Worm (Caenorhabditis elegans) whole organism, L3 larva: ENCODE measurements around the gene Y69A2AR.16.

Experiments
- R02D3.7 ChIP-seq: fragments of 150-350 bp; optimal IDR thresholded peaks from 2 replicates; lab custom pipeline; 2014; ENCODE audit warnings: missing biosample characterization, missing genetic modification characterization
- ZK546.5 ChIP-seq: sonication (generic microtip); optimal IDR thresholded peaks from 2 replicates; lab custom pipeline; 2017; ENCODE audit warnings: missing biosample characterization, missing genetic modification characterization
- aly-2 ChIP-seq: fragments of 150-350 bp; optimal IDR thresholded peaks from 2 replicates; lab custom pipeline; 2014; ENCODE audit warnings: missing biosample characterization, missing genetic modification characterization
- ama-1 ChIP-seq: fragments of 150-350 bp; optimal IDR thresholded peaks from 2 replicates; lab custom pipeline; 2018
- ceh-28 ChIP-seq: fragments of 150-350 bp; optimal IDR thresholded peaks from 2 replicates; lab custom pipeline; 2014; ENCODE audit warnings: missing biosample characterization, missing genetic modification reagents, missing genetic modification characterization
- ceh-82 ChIP-seq: fragments of 150-350 bp; optimal IDR thresholded peaks from 2 replicates; lab custom pipeline; 2014; ENCODE audit warnings: missing biosample characterization, missing genetic modification characterization
- daf-12 ChIP-seq: fragments of 150-350 bp; optimal IDR thresholded peaks from 2 replicates; lab custom pipeline; 2014; ENCODE audit warnings: missing biosample characterization, missing genetic modification reagents, missing genetic modification characterization
- elt-1 ChIP-seq: fragments of 150-350 bp; optimal IDR thresholded peaks from 2 replicates; lab custom pipeline; 2014; ENCODE audit warnings: missing biosample characterization, missing genetic modification characterization
- elt-2 ChIP-seq: sonication (generic microtip); optimal IDR thresholded peaks from 2 replicates; lab custom pipeline; 2016; ENCODE audit warnings: missing genetic modification reagents, mild to moderate bottlenecking, missing genetic modification characterization, missing compliant biosample characterization
- elt-3 ChIP-seq, 3 experiments: fragments of 150-350 bp in 1 of 3; sonication (generic microtip) in 2 of 3; optimal IDR thresholded peaks; 2 replicates in 2 of 3; 4 replicates in 1 of 3; lab custom pipeline; 2014 to 2017; ENCODE audit warnings: missing biosample characterization in 3 of 3, missing genetic modification characterization in 3 of 3
- fkh-2 ChIP-seq: fragments of 150-350 bp; optimal IDR thresholded peaks from 2 replicates; lab custom pipeline; 2014; ENCODE audit warnings: missing biosample characterization, missing genetic modification reagents, missing genetic modification characterization
- fos-1 ChIP-seq: fragments of 150-350 bp; optimal IDR thresholded peaks from 2 replicates; lab custom pipeline; 2014; ENCODE audit warnings: missing biosample characterization, missing genetic modification characterization
- hmg-11 ChIP-seq: sonication (generic microtip); optimal IDR thresholded peaks from 2 replicates; lab custom pipeline; 2016; ENCODE audit warnings: missing genetic modification characterization, missing compliant biosample characterization
- jun-1 ChIP-seq: fragments of 150-350 bp; optimal IDR thresholded peaks from 2 replicates; lab custom pipeline; 2014; ENCODE audit warnings: missing biosample characterization, missing genetic modification reagents, missing genetic modification characterization
- lin-15B ChIP-seq: fragments of 150-350 bp; optimal IDR thresholded peaks from 2 replicates; lab custom pipeline; 2014; ENCODE audit warnings: missing biosample characterization, missing genetic modification characterization
- lin-39 ChIP-seq: fragments of 150-350 bp; optimal IDR thresholded peaks from 2 replicates; lab custom pipeline; 2018; ENCODE audit warnings: missing biosample characterization, missing genetic modification reagents, missing genetic modification characterization
- lsy-12 ChIP-seq: sonication (generic microtip); optimal IDR thresholded peaks from 2 replicates; lab custom pipeline; 2016; ENCODE audit warnings: mild to moderate bottlenecking, missing genetic modification characterization, missing compliant biosample characterization
- mdl-1 ChIP-seq: fragments of 150-350 bp; optimal IDR thresholded peaks from 2 replicates; lab custom pipeline; 2014; ENCODE audit warnings: missing biosample characterization, missing genetic modification characterization
- mml-1 ChIP-seq: fragments of 150-350 bp; sonication (generic microtip); optimal IDR thresholded peaks from 3 replicates; lab custom pipeline; 2014; ENCODE audit warnings: missing biosample characterization, missing genetic modification characterization
- nfya-1 ChIP-seq: sonication (generic microtip); optimal IDR thresholded peaks from 2 replicates; lab custom pipeline; 2017; ENCODE audit warnings: missing genetic modification characterization, mild to moderate bottlenecking, missing compliant biosample characterization, antibody characterized with exemption, moderate library complexity; ENCODE audit not compliant: insufficient read depth
- nhr-11 ChIP-seq: fragments of 150-350 bp; optimal IDR thresholded peaks from 2 replicates; lab custom pipeline; 2014; ENCODE audit warnings: missing biosample characterization, missing genetic modification characterization
- nhr-12 ChIP-seq: fragments of 150-350 bp; optimal IDR thresholded peaks from 2 replicates; lab custom pipeline; 2014; ENCODE audit warnings: missing biosample characterization, missing genetic modification characterization
- nhr-23 ChIP-seq: fragments of 150-350 bp; optimal IDR thresholded peaks from 2 replicates; lab custom pipeline; 2014; ENCODE audit warnings: missing biosample characterization, missing genetic modification reagents, missing genetic modification characterization
- nhr-237 ChIP-seq: fragments of 150-350 bp; optimal IDR thresholded peaks from 2 replicates; lab custom pipeline; 2014; ENCODE audit warnings: missing biosample characterization, missing genetic modification characterization
- nhr-25 ChIP-seq: sonication (generic microtip); optimal IDR thresholded peaks from 2 replicates; lab custom pipeline; 2017; ENCODE audit warnings: missing biosample characterization, missing genetic modification characterization
- nhr-67 ChIP-seq: fragments of 150-350 bp; optimal IDR thresholded peaks from 2 replicates; lab custom pipeline; 2014; ENCODE audit warnings: missing biosample characterization, missing genetic modification characterization
- nhr-77 ChIP-seq: fragments of 150-350 bp; optimal IDR thresholded peaks from 2 replicates; lab custom pipeline; 2014; ENCODE audit warnings: missing biosample characterization, missing genetic modification characterization
- pha-4 ChIP-seq: fragments of 150-350 bp; optimal IDR thresholded peaks from 2 replicates; lab custom pipeline; 2014; ENCODE audit warnings: missing biosample characterization, missing genetic modification reagents, missing genetic modification characterization
- pqm-1 ChIP-seq: fragments of 150-350 bp; optimal IDR thresholded peaks from 2 replicates; lab custom pipeline; 2017; ENCODE audit warnings: missing biosample characterization, missing genetic modification characterization, inconsistent platforms
- sea-2 ChIP-seq: fragments of 150-350 bp; sonication (generic microtip); optimal IDR thresholded peaks from 4 replicates; lab custom pipeline; 2014; ENCODE audit warnings: missing biosample characterization, missing genetic modification reagents, missing genetic modification characterization
- skn-1 ChIP-seq: fragments of 150-350 bp; optimal IDR thresholded peaks from 2 replicates; lab custom pipeline; 2014; ENCODE audit warnings: missing biosample characterization, missing genetic modification characterization
- tbx-2 ChIP-seq: sonication (generic microtip); optimal IDR thresholded peaks from 2 replicates; lab custom pipeline; 2016; ENCODE audit warnings: mild to moderate bottlenecking, missing genetic modification characterization, missing compliant biosample characterization
- unc-39 ChIP-seq: sonication (generic microtip); optimal IDR thresholded peaks from 4 replicates; lab custom pipeline; 2017; ENCODE audit warnings: missing biosample characterization, missing genetic modification characterization
- zag-1 ChIP-seq: fragments of 150-350 bp; optimal IDR thresholded peaks from 2 replicates; lab custom pipeline; 2014; ENCODE audit warnings: missing biosample characterization, missing genetic modification characterization
- ztf-11 ChIP-seq: fragments of 150-350 bp; optimal IDR thresholded peaks from 2 replicates; lab custom pipeline; 2014; ENCODE audit warnings: missing biosample characterization, missing genetic modification characterization
- ztf-4 ChIP-seq: fragments of 150-350 bp; optimal IDR thresholded peaks from 2 replicates; lab custom pipeline; 2014; ENCODE audit warnings: missing biosample characterization, missing genetic modification characterization

Gene Y69A2AR.16

DNA sequence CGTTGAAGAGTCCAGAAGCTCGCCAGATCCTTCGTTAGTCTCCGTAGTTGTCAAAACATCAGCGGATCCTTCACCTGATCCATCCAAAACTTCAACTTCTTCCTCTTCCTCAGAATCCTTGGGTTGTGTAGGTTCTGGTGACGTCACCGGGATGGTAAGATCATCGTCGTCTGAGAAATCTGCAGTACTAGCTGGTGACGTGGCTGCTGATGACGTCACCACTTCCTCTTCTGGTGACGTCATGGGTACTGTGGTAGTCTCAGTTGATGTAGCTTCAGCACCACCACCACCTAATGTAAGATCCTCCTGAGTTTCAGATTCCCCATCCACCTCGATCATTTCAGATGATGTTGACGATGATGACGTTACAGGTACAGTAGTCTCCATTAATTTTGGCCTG is 36.2 kb upstream of the Y69A2AR.16 start:
- TF ChIP-seq unc-39 (tag; lab: Kevin White, UChicago) (no peak), nhr-77 (tag; lab: Kevin White, UChicago) (no peak), mdl-1 (tag; lab: Kevin White, UChicago) (no peak), ztf-11 (no peak), nhr-23 (tag; lab: Kevin White, UChicago) (no peak), skn-1 (tag; lab: Kevin White, UChicago) (no peak), ZK546.5 (tag; lab: Kevin White, UChicago) (no peak), fos-1 (tag; lab: Kevin White, UChicago) (no peak), ceh-28 (tag; lab: Kevin White, UChicago) (no peak), nhr-12 (tag; lab: Kevin White, UChicago) (no peak), nhr-67 (no peak), zag-1 (no peak), hmg-11 (no peak), ztf-4 (no peak), lin-39 (no peak), lsy-12 (tag; lab: Kevin White, UChicago) (no peak), elt-2 (tag; lab: Kevin White, UChicago) (no peak), elt-3 (tag; optimal IDR thresholded peaks at IDR 0.05; lab: Kevin White, UChicago) (no peak), sea-2 (GFP tag; lab: Kevin White, UChicago) (no peak), R02D3.7 (no peak)
- TF ChIP-seq, all 47 proteins: peak for 0

DNA sequence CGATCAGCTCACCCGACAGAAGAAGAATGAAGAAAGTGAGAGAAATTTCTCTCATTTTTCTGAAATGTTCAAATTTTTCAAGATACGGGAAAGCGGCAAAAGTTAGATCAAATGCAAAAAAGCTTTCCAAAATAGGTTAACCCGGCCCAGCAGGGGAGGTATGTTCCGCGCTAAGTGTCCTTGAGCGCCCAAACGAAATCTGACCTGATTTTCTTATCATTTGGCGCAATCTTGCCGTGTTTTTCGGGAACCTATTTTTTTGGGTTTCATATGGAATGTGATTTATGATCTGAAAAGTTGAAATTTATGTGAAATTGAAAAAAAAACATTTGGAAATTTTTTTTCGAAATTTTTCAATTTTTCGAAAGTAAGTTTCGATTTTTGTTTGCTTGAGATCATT is 34.3 kb upstream of the Y69A2AR.16 start, which contains the start of gene cdh-10:
TSS of gene cdh-10 (minus strand) at position 59 of the 400 bp plus-strand sequence.
- TF ChIP-seq elt-1 (tag; lab: Kevin White, UChicago), result peak; percentile 46
- TF ChIP-seq R02D3.7, result no peak
- no peak for TF ChIP-seq ama-1
- TF ChIP-seq zag-1, result no peak
- TF ChIP-seq nhr-25 (tag; lab: Kevin White, UChicago), result peak; percentile 18
- TF ChIP-seq nhr-23 (tag; lab: Kevin White, UChicago), result peak; percentile 60
- no peak for TF ChIP-seq fkh-2 (tag; lab: Kevin White, UChicago)
- no peak for TF ChIP-seq daf-12 (tag; lab: Kevin White, UChicago)
- TF ChIP-seq nfya-1 (tag; lab: Kevin White, UChicago), result no peak

DNA sequence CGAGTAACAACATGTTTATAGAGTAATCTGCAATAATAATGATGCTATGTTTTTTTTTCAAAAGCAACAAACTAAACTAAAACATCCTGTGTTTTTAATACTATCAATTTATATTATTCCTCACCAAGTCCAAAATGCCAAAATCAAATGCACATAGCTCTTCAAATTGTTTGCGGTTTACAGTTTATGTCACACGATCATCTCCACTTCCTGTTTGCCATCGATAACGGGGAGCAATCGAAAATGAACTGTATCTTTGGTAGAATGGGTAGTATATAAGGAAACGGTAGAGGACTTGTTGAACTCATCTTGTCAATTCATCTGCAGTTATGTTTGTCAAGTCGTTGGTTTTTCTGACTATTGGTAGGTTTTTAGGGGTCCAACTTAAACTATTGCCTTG is 33.4 kb upstream of the Y69A2AR.16 start, which contains the start of gene ilys-3:
TSS of gene ilys-3 (plus strand) at position 301 of the 400 bp plus-strand sequence.
- TF ChIP-seq pqm-1 (tag; lab: Kevin White, UChicago), result no peak
- no peak for TF ChIP-seq ceh-82 (tag; lab: Kevin White, UChicago)
- no peak for TF ChIP-seq nhr-25 (tag; lab: Kevin White, UChicago)
- no peak for TF ChIP-seq nhr-12 (tag; lab: Kevin White, UChicago)
- TF ChIP-seq nhr-237, result no peak
- no peak for TF ChIP-seq nhr-11 (tag; lab: Kevin White, UChicago)
- TF ChIP-seq tbx-2 (tag; lab: Kevin White, UChicago), result no peak

DNA sequence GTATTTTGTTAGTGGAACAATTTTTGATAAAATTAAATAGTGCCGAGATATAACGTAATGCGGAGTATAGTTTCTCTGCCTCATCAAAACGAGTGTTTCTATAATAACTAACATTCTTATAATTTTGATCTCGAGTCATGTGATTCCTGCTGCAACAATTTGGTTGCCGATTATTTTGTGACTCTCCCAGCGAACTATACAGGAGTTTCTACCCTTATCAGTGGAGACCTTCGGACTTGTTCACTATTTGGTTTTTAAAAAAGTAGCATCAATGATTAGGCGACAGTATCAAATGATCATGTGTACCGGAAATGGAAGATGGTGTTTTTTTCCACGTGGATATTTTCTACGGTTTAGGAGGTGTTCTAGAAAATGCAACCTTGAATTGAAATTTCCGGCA is 31.4 kb upstream of the Y69A2AR.16 start:
- peak; percentile 61 for TF ChIP-seq elt-2 (tag; lab: Kevin White, UChicago)
- TF ChIP-seq pqm-1 (tag; lab: Kevin White, UChicago), result peak; percentile 78
- TF ChIP-seq lin-15B (tag; lab: Kevin White, UChicago), result no peak
- TF ChIP-seq aly-2 (tag; lab: Kevin White, UChicago), result no peak
- TF ChIP-seq elt-3 (tag; optimal IDR thresholded peaks at IDR 0.05; lab: Kevin White, UChicago), result no peak
- no peak for TF ChIP-seq pha-4 (tag; lab: Kevin White, UChicago)
- peak; percentile 11 for TF ChIP-seq jun-1
- TF ChIP-seq nhr-11 (tag; lab: Kevin White, UChicago), result no peak

DNA sequence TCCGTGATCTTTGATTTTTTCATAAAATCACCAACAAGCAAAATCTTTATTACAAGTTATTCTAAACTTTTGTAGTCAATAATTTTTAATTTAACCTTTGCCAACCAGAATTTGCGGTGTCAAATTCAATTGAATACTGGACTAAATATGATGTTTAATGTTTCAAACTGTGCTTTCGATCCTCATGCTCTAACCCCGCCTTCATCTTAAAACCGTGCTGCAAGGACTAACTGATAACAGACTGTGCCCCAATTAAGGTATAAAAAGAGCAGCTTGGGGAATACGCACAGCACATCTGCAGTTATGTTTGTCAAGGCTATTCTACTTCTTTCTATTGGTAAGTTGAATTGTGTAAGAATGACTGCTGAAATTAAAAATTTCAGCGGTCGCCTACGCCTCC is 30.2 kb upstream of the Y69A2AR.16 start, which contains the start of gene ilys-2:
TSS of gene ilys-2 (plus strand) at position 301 of the 400 bp plus-strand sequence.
- TF ChIP-seq mml-1 (tag; lab: Kevin White, UChicago) (no peak), aly-2 (tag; lab: Kevin White, UChicago) (no peak)
- TF ChIP-seq, all 47 proteins: peak for 0
